Worm (Caenorhabditis elegans): ENCODE data around the gene Y75B8A.6.

ce11 chrIII:12077456-12077855 lies 52.7 kb downstream of the Y75B8A.6 start, which contains the start of gene php-3:
- no peak for TF ChIP-seq sea-2 (GFP tag; IDR thresholded peaks at IDR 0.05)
- no peak for TF ChIP-seq bed-2 (GFP tag; IDR thresholded peaks at IDR 0.05)
- TF ChIP-seq ztf-3 (GFP tag; optimal IDR thresholded peaks at IDR 0.05), result no peak
- no peak for TF ChIP-seq nfya-1 (tag; optimal IDR thresholded peaks at IDR 0.05; ENCODE audit: borderline replicate concordance, insufficient read depth)
- no peak for TF ChIP-seq madf-3 (GFP tag; IDR thresholded peaks at IDR 0.05)
- TF ChIP-seq F23B12.7 (tag; optimal IDR thresholded peaks at IDR 0.05; ENCODE audit: insufficient read depth), result no peak
- no peak for TF ChIP-seq madf-6 (GFP tag; IDR thresholded peaks at IDR 0.05)
- TF ChIP-seq hmg-20 (GFP tag; IDR thresholded peaks at IDR 0.05), result no peak
- no peak for TF ChIP-seq hsf-1 (GFP tag; IDR thresholded peaks at IDR 0.05)
- no peak for TF ChIP-seq Y53G8AR.9 (GFP tag; conservative IDR thresholded peaks at IDR 0.05)
- TF ChIP-seq lsy-27 (tag; optimal IDR thresholded peaks at IDR 0.05; ENCODE audit: borderline replicate concordance, insufficient read depth), result no peak
- no peak for TF ChIP-seq dpff-1 (tag; optimal IDR thresholded peaks at IDR 0.05)
